Worm (Caenorhabditis elegans) whole organism, L3 larva: ENCODE data around the gene F47H4.2.

Source experiments
- ZK546.5 ChIP-seq: sonication (generic microtip); optimal IDR thresholded peaks from 2 replicates; lab custom pipeline; 2017; ENCODE audit warnings: missing biosample characterization, missing genetic modification characterization
- egl-27 ChIP-seq: sonication (generic microtip); optimal IDR thresholded peaks from 4 replicates; lab custom pipeline; 2017; ENCODE audit warnings: missing biosample characterization, missing genetic modification reagents, missing genetic modification characterization
- elt-1 ChIP-seq: fragments of 150-350 bp; optimal IDR thresholded peaks from 2 replicates; lab custom pipeline; 2014; ENCODE audit warnings: missing biosample characterization, missing genetic modification characterization
- elt-3 ChIP-seq, 3 experiments: fragments of 150-350 bp in 1 of 3; sonication (generic microtip) in 2 of 3; optimal IDR thresholded peaks; 2 replicates in 2 of 3; 4 replicates in 1 of 3; lab custom pipeline; 2014 to 2017; ENCODE audit warnings: missing biosample characterization in 3 of 3, missing genetic modification characterization in 3 of 3
- fkh-10 ChIP-seq: sonication (generic microtip); optimal IDR thresholded peaks from 2 replicates; lab custom pipeline; 2017; ENCODE audit warnings: missing biosample characterization, missing genetic modification reagents, missing genetic modification characterization
- jun-1 ChIP-seq: fragments of 150-350 bp; optimal IDR thresholded peaks from 2 replicates; lab custom pipeline; 2014; ENCODE audit warnings: missing biosample characterization, missing genetic modification reagents, missing genetic modification characterization
- lsy-12 ChIP-seq: sonication (generic microtip); optimal IDR thresholded peaks from 2 replicates; lab custom pipeline; 2016; ENCODE audit warnings: mild to moderate bottlenecking, missing genetic modification characterization, missing compliant biosample characterization
- nhr-237 ChIP-seq: fragments of 150-350 bp; optimal IDR thresholded peaks from 2 replicates; lab custom pipeline; 2014; ENCODE audit warnings: missing biosample characterization, missing genetic modification characterization
- nhr-28 ChIP-seq: fragments of 150-350 bp; optimal IDR thresholded peaks from 2 replicates; lab custom pipeline; 2014; ENCODE audit warnings: missing biosample characterization, missing genetic modification characterization
- nhr-77 ChIP-seq: fragments of 150-350 bp; optimal IDR thresholded peaks from 2 replicates; lab custom pipeline; 2014; ENCODE audit warnings: missing biosample characterization, missing genetic modification characterization
- pha-4 ChIP-seq: fragments of 150-350 bp; optimal IDR thresholded peaks from 2 replicates; lab custom pipeline; 2014; ENCODE audit warnings: missing biosample characterization, missing genetic modification reagents, missing genetic modification characterization
- pqm-1 ChIP-seq: fragments of 150-350 bp; optimal IDR thresholded peaks from 2 replicates; lab custom pipeline; 2017; ENCODE audit warnings: missing biosample characterization, missing genetic modification characterization, inconsistent platforms
- unc-39 ChIP-seq: sonication (generic microtip); optimal IDR thresholded peaks from 4 replicates; lab custom pipeline; 2017; ENCODE audit warnings: missing biosample characterization, missing genetic modification characterization

DNA sequence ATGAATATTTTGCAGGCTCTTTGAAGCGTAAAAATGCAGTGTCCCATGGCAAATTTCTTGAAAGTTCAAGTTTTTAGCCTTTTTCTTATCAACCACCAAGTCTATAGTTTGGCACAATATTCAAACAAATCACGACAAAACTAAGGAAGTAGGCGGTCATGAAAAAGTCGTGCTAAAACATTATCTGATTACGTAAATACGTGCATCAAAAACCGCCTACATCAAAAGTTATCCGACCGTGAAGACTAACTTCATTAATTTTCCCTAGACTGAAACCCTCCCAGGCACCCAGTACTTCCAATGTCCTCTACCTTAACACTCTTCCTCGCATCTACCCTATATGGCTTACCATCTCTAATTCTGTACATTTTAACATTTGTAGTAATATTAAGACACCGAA lies 24.6 kb upstream of the F47H4.2 start, which contains the start of gene srg-44:
- TF ChIP-seq lsy-12 (tag; lab: Kevin White, UChicago) (no peak), elt-1 (tag; lab: Kevin White, UChicago) (no peak), nhr-28 (tag; lab: Kevin White, UChicago) (no peak), pha-4 (tag; lab: Kevin White, UChicago) (no peak), ZK546.5 (tag; lab: Kevin White, UChicago) (no peak), jun-1 (tag; lab: Kevin White, UChicago) (no peak), nhr-77 (no peak), pqm-1 (no peak), unc-39 (tag; lab: Kevin White, UChicago) (no peak), egl-27 (tag; lab: Kevin White, UChicago) (no peak), fkh-10 (GFP tag; lab: Kevin White, UChicago) (no peak), elt-3 (tag; optimal IDR thresholded peaks at IDR 0.05; lab: Kevin White, UChicago) (no peak), nhr-237 (tag; lab: Kevin White, UChicago) (no peak)
